Fruit fly (Drosophila melanogaster): ENCODE measurements around the gene CG42327.

Gene CG42327

dm6 chr3R:11613252-11614036, 42.5 kb upstream of the CG42327 start (continued):
- TF ChIP-seq dsx (GFP tag; optimal IDR thresholded peaks at IDR 0.05; ENCODE audit: poor library complexity, severe bottlenecking) (no peak), CG8632 (GFP tag; optimal IDR thresholded peaks at IDR 0.05) (no peak), Blimp-1 (GFP tag; optimal IDR thresholded peaks at IDR 0.05) (no peak), CG32006 (GFP tag; optimal IDR thresholded peaks at IDR 0.05) (no peak), vri (GFP tag; optimal IDR thresholded peaks at IDR 0.05) (no peak), fkh (GFP tag; optimal IDR thresholded peaks at IDR 0.05) (peak; percentile 77), CG11762 (GFP tag; optimal IDR thresholded peaks at IDR 0.05; ENCODE audit: insufficient read depth) (no peak), Sox15 (GFP tag; optimal IDR thresholded peaks at IDR 0.05) (no peak), CG11902 (GFP tag; optimal IDR thresholded peaks at IDR 0.05) (peak; percentile 17), Hr38 (GFP tag; optimal IDR thresholded peaks at IDR 0.05) (no peak), ss (GFP tag; optimal IDR thresholded peaks at IDR 0.05) (no peak), Eip78C (GFP tag) (peak; percentile 69), CG15336 (GFP tag; IDR thresholded peaks at IDR 0.05) (no peak), pdm3 (GFP tag; optimal IDR thresholded peaks at IDR 0.05) (peak; percentile 49), Hr4 (GFP tag; optimal IDR thresholded peaks at IDR 0.05) (no peak), Lpt (GFP tag; optimal IDR thresholded peaks at IDR 0.05) (no peak), CG1621 (tag; optimal IDR thresholded peaks at IDR 0.05) (no peak), CG6276 (GFP tag; optimal IDR thresholded peaks at IDR 0.05) (no peak), Hr39 (GFP tag; optimal IDR thresholded peaks at IDR 0.05) (peak; percentile 69), CG6808 (GFP tag; optimal IDR thresholded peaks at IDR 0.05) (no peak), CG10631 (GFP tag; optimal IDR thresholded peaks at IDR 0.05) (no peak), Eip93F (GFP tag; optimal IDR thresholded peaks at IDR 0.05) (no peak), CG34406 (GFP tag; optimal IDR thresholded peaks at IDR 0.05) (no peak), eg (GFP tag; IDR thresholded peaks at IDR 0.05) (no peak), CG3919 (GFP tag; optimal IDR thresholded peaks at IDR 0.05) (peak; percentile 48), dac (GFP tag; optimal IDR thresholded peaks at IDR 0.05) (no peak), lz (GFP tag; optimal IDR thresholded peaks at IDR 0.05) (peak; percentile 52), cyc (GFP tag; optimal IDR thresholded peaks at IDR 0.05) (peak; percentile 63), fd59A (GFP tag; optimal IDR thresholded peaks at IDR 0.05) (no peak), CG31627 (GFP tag; optimal IDR thresholded peaks at IDR 0.05) (peak; percentile 73), topi (GFP tag; optimal IDR thresholded peaks at IDR 0.05) (peak; percentile 43)

DNA sequence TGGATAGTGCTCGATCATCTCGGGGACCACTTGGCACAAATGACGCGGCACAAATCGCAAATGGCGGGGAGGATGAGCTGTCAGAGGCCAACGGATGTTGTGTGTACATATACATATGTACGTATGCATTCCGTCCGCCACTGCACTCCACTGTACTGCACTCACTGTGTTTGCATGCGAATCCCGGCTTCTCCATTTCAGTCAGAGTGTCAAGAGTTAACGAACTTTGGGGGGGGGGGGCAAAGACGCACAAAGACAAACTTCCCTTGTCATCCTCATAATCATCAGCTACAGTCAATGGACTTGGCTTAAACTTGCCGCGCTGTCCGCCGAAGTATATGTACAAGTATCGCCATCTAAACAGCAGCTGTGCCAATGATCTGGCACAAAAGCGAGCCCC, 41.8 kb upstream of the CG42327 start:
- TF ChIP-seq CG9139 (GFP tag; optimal IDR thresholded peaks at IDR 0.05) (peak; percentile 2), CG32006 (GFP tag; optimal IDR thresholded peaks at IDR 0.05) (no peak), CG6792 (GFP tag; optimal IDR thresholded peaks at IDR 0.05) (no peak), CG6854 (GFP tag; optimal IDR thresholded peaks at IDR 0.05) (no peak)

DNA sequence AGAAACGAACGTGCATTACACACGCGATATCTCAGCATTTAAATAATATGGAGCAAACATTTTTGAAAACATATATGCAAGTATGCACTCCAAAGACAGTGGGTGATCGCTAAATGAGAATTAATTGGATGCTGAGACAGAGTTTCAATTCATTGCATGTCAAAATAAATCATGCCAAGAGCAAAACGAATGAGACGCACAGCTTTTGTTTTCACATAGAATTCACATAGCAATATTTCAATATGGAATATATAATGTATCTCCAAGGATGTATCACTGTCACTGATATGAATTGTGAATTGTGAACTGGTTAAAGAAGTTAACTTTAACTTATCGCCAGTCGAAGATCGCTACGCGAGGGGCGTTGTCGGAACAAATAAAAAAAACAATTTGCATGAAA, 41.4 kb upstream of the CG42327 start:
- TF ChIP-seq CG11902 (GFP tag; optimal IDR thresholded peaks at IDR 0.05) (peak; percentile 20), svp (GFP tag) (peak; percentile 86), CG8632 (GFP tag; optimal IDR thresholded peaks at IDR 0.05) (peak; percentile 8), CG34406 (GFP tag; optimal IDR thresholded peaks at IDR 0.05) (peak; percentile 58), CG32006 (GFP tag; optimal IDR thresholded peaks at IDR 0.05) (peak; percentile 56), CG10631 (GFP tag; optimal IDR thresholded peaks at IDR 0.05) (peak; percentile 7), cyc (GFP tag; optimal IDR thresholded peaks at IDR 0.05) (peak; percentile 37), CG4318 (GFP tag; optimal IDR thresholded peaks at IDR 0.05) (no peak), net (GFP tag; optimal IDR thresholded peaks at IDR 0.05) (no peak), pdm3 (GFP tag; optimal IDR thresholded peaks at IDR 0.05) (peak; percentile 37), CG3919 (GFP tag; optimal IDR thresholded peaks at IDR 0.05) (peak; percentile 44), achi (GFP tag; optimal IDR thresholded peaks at IDR 0.05) (peak; percentile 35), CG16779 (tag; optimal IDR thresholded peaks at IDR 0.05) (no peak), fd85E (GFP tag; optimal IDR thresholded peaks at IDR 0.05) (peak; percentile 42), Eip75B (GFP tag; optimal IDR thresholded peaks at IDR 0.05) (peak; percentile 56), CG7368 (GFP tag; optimal IDR thresholded peaks at IDR 0.05) (peak; percentile 42), Met (GFP tag; optimal IDR thresholded peaks at IDR 0.05) (peak; percentile 61), Sox14 (GFP tag; optimal IDR thresholded peaks at IDR 0.05) (peak; percentile 39), acj6 (GFP tag; optimal IDR thresholded peaks at IDR 0.05) (peak; percentile 23), OdsH (GFP tag; optimal IDR thresholded peaks at IDR 0.05) (peak; percentile 49), dsx (GFP tag; optimal IDR thresholded peaks at IDR 0.05; ENCODE audit: poor library complexity, severe bottlenecking) (peak; percentile 24), CG6808 (GFP tag; optimal IDR thresholded peaks at IDR 0.05) (peak; percentile 54), CG6276 (GFP tag; optimal IDR thresholded peaks at IDR 0.05) (peak; percentile 3), Smox (GFP tag; optimal IDR thresholded peaks at IDR 0.05) (peak; percentile 52)
